Worm (Caenorhabditis elegans) whole organism, L3 larva: ENCODE measurements around the gene F25E5.5.

ENCODE experiments used
- R02D3.7 ChIP-seq: fragments of 150-350 bp; optimal IDR thresholded peaks from 2 replicates; lab custom pipeline; 2014; ENCODE audit warnings: missing biosample characterization, missing genetic modification characterization
- ZK546.5 ChIP-seq: sonication (generic microtip); optimal IDR thresholded peaks from 2 replicates; lab custom pipeline; 2017; ENCODE audit warnings: missing biosample characterization, missing genetic modification characterization
- aly-2 ChIP-seq: fragments of 150-350 bp; optimal IDR thresholded peaks from 2 replicates; lab custom pipeline; 2014; ENCODE audit warnings: missing biosample characterization, missing genetic modification characterization
- ama-1 ChIP-seq: fragments of 150-350 bp; optimal IDR thresholded peaks from 2 replicates; lab custom pipeline; 2018
- ceh-16 ChIP-seq: sonication (generic microtip); optimal IDR thresholded peaks from 2 replicates; lab custom pipeline; 2017; ENCODE audit warnings: missing biosample characterization, missing genetic modification characterization
- ceh-28 ChIP-seq: fragments of 150-350 bp; optimal IDR thresholded peaks from 2 replicates; lab custom pipeline; 2014; ENCODE audit warnings: missing biosample characterization, missing genetic modification reagents, missing genetic modification characterization
- ceh-82 ChIP-seq: fragments of 150-350 bp; optimal IDR thresholded peaks from 2 replicates; lab custom pipeline; 2014; ENCODE audit warnings: missing biosample characterization, missing genetic modification characterization
- ceh-9 ChIP-seq: sonication (generic microtip); optimal IDR thresholded peaks from 2 replicates; lab custom pipeline; 2018; ENCODE audit warnings: missing biosample characterization, missing genetic modification characterization
- egl-27 ChIP-seq: sonication (generic microtip); optimal IDR thresholded peaks from 4 replicates; lab custom pipeline; 2017; ENCODE audit warnings: missing biosample characterization, missing genetic modification reagents, missing genetic modification characterization
- egl-5 ChIP-seq: fragments of 150-350 bp; optimal IDR thresholded peaks from 2 replicates; lab custom pipeline; 2017; ENCODE audit warnings: missing biosample characterization, missing genetic modification reagents, missing genetic modification characterization, inconsistent platforms
- elt-1 ChIP-seq: fragments of 150-350 bp; optimal IDR thresholded peaks from 2 replicates; lab custom pipeline; 2014; ENCODE audit warnings: missing biosample characterization, missing genetic modification characterization
- elt-2 ChIP-seq: sonication (generic microtip); optimal IDR thresholded peaks from 2 replicates; lab custom pipeline; 2016; ENCODE audit warnings: missing genetic modification reagents, mild to moderate bottlenecking, missing genetic modification characterization, missing compliant biosample characterization
- elt-3 ChIP-seq, 3 experiments: fragments of 150-350 bp in 1 of 3; sonication (generic microtip) in 2 of 3; optimal IDR thresholded peaks; 2 replicates in 2 of 3; 4 replicates in 1 of 3; lab custom pipeline; 2014 to 2017; ENCODE audit warnings: missing biosample characterization in 3 of 3, missing genetic modification characterization in 3 of 3
- eor-1 ChIP-seq, 2 experiments: fragments of 150-350 bp; optimal IDR thresholded peaks; 2 replicates each; lab custom pipeline; 2014 to 2018; ENCODE audit warnings: missing biosample characterization in 2 of 2, missing genetic modification characterization in 2 of 2
- fkh-2 ChIP-seq: fragments of 150-350 bp; optimal IDR thresholded peaks from 2 replicates; lab custom pipeline; 2014; ENCODE audit warnings: missing biosample characterization, missing genetic modification reagents, missing genetic modification characterization
- hmg-11 ChIP-seq: sonication (generic microtip); optimal IDR thresholded peaks from 2 replicates; lab custom pipeline; 2016; ENCODE audit warnings: missing genetic modification characterization, missing compliant biosample characterization
- jun-1 ChIP-seq: fragments of 150-350 bp; optimal IDR thresholded peaks from 2 replicates; lab custom pipeline; 2014; ENCODE audit warnings: missing biosample characterization, missing genetic modification reagents, missing genetic modification characterization
- lin-15B ChIP-seq: fragments of 150-350 bp; optimal IDR thresholded peaks from 2 replicates; lab custom pipeline; 2014; ENCODE audit warnings: missing biosample characterization, missing genetic modification characterization
- lin-39 ChIP-seq: fragments of 150-350 bp; optimal IDR thresholded peaks from 2 replicates; lab custom pipeline; 2018; ENCODE audit warnings: missing biosample characterization, missing genetic modification reagents, missing genetic modification characterization
- lsy-12 ChIP-seq: sonication (generic microtip); optimal IDR thresholded peaks from 2 replicates; lab custom pipeline; 2016; ENCODE audit warnings: mild to moderate bottlenecking, missing genetic modification characterization, missing compliant biosample characterization
- mdl-1 ChIP-seq: fragments of 150-350 bp; optimal IDR thresholded peaks from 2 replicates; lab custom pipeline; 2014; ENCODE audit warnings: missing biosample characterization, missing genetic modification characterization
- mml-1 ChIP-seq: fragments of 150-350 bp; sonication (generic microtip); optimal IDR thresholded peaks from 3 replicates; lab custom pipeline; 2014; ENCODE audit warnings: missing biosample characterization, missing genetic modification characterization
- nfya-1 ChIP-seq: sonication (generic microtip); optimal IDR thresholded peaks from 2 replicates; lab custom pipeline; 2017; ENCODE audit warnings: missing genetic modification characterization, mild to moderate bottlenecking, missing compliant biosample characterization, antibody characterized with exemption, moderate library complexity; ENCODE audit not compliant: insufficient read depth
- nhr-11 ChIP-seq: fragments of 150-350 bp; optimal IDR thresholded peaks from 2 replicates; lab custom pipeline; 2014; ENCODE audit warnings: missing biosample characterization, missing genetic modification characterization
- nhr-12 ChIP-seq: fragments of 150-350 bp; optimal IDR thresholded peaks from 2 replicates; lab custom pipeline; 2014; ENCODE audit warnings: missing biosample characterization, missing genetic modification characterization
- nhr-23 ChIP-seq: fragments of 150-350 bp; optimal IDR thresholded peaks from 2 replicates; lab custom pipeline; 2014; ENCODE audit warnings: missing biosample characterization, missing genetic modification reagents, missing genetic modification characterization
- nhr-237 ChIP-seq: fragments of 150-350 bp; optimal IDR thresholded peaks from 2 replicates; lab custom pipeline; 2014; ENCODE audit warnings: missing biosample characterization, missing genetic modification characterization
- nhr-43 ChIP-seq: sonication (generic microtip); optimal IDR thresholded peaks from 2 replicates; lab custom pipeline; 2016; ENCODE audit warnings: mild to moderate bottlenecking, missing genetic modification characterization, missing compliant biosample characterization; ENCODE audit not compliant: poor library complexity, severe bottlenecking
- nhr-67 ChIP-seq: fragments of 150-350 bp; optimal IDR thresholded peaks from 2 replicates; lab custom pipeline; 2014; ENCODE audit warnings: missing biosample characterization, missing genetic modification characterization
- nhr-76 ChIP-seq: fragments of 150-350 bp; sonication (generic microtip); optimal IDR thresholded peaks from 5 replicates; lab custom pipeline; 2014; ENCODE audit warnings: missing biosample characterization, missing genetic modification characterization
- nhr-77 ChIP-seq: fragments of 150-350 bp; optimal IDR thresholded peaks from 2 replicates; lab custom pipeline; 2014; ENCODE audit warnings: missing biosample characterization, missing genetic modification characterization
- pqm-1 ChIP-seq: fragments of 150-350 bp; optimal IDR thresholded peaks from 2 replicates; lab custom pipeline; 2017; ENCODE audit warnings: missing biosample characterization, missing genetic modification characterization, inconsistent platforms
- sea-2 ChIP-seq: fragments of 150-350 bp; sonication (generic microtip); optimal IDR thresholded peaks from 4 replicates; lab custom pipeline; 2014; ENCODE audit warnings: missing biosample characterization, missing genetic modification reagents, missing genetic modification characterization
- skn-1 ChIP-seq: fragments of 150-350 bp; optimal IDR thresholded peaks from 2 replicates; lab custom pipeline; 2014; ENCODE audit warnings: missing biosample characterization, missing genetic modification characterization
- tbx-2 ChIP-seq: sonication (generic microtip); optimal IDR thresholded peaks from 2 replicates; lab custom pipeline; 2016; ENCODE audit warnings: mild to moderate bottlenecking, missing genetic modification characterization, missing compliant biosample characterization
- unc-62 ChIP-seq: fragments of 150-350 bp; sonication (generic microtip); optimal IDR thresholded peaks from 4 replicates; lab custom pipeline; 2014; ENCODE audit warnings: missing biosample characterization, missing genetic modification reagents, missing genetic modification characterization
- zag-1 ChIP-seq: fragments of 150-350 bp; optimal IDR thresholded peaks from 2 replicates; lab custom pipeline; 2014; ENCODE audit warnings: missing biosample characterization, missing genetic modification characterization
- ztf-11 ChIP-seq: fragments of 150-350 bp; optimal IDR thresholded peaks from 2 replicates; lab custom pipeline; 2014; ENCODE audit warnings: missing biosample characterization, missing genetic modification characterization
- ztf-4 ChIP-seq: fragments of 150-350 bp; optimal IDR thresholded peaks from 2 replicates; lab custom pipeline; 2014; ENCODE audit warnings: missing biosample characterization, missing genetic modification characterization

The F25E5.5 gene

ce11 chrV:7446965-7447364 is at the start of gene F25E5.5:
Gene F25E5.5, plus strand, starts transcription at chrV:7447265.
- TF ChIP-seq elt-3 (tag; optimal IDR thresholded peaks at IDR 0.05; lab: Kevin White, UChicago) (no peak), jun-1 (tag; lab: Kevin White, UChicago) (no peak), sea-2 (GFP tag; lab: Kevin White, UChicago) (no peak)

ce11 chrV:7399202-7399601 is 47.9 kb upstream of the F25E5.5 start, which contains the start of gene gst-41:
Gene gst-41, minus strand, starts transcription at chrV:7399302.
- no peak for TF ChIP-seq mml-1 (tag; lab: Kevin White, UChicago)
- TF ChIP-seq jun-1 (tag; lab: Kevin White, UChicago): no peak
- TF ChIP-seq ama-1 (lab: Kevin White, UChicago): no peak
- TF ChIP-seq hmg-11 (tag; lab: Kevin White, UChicago): no peak
- TF ChIP-seq nhr-67 (tag; lab: Kevin White, UChicago): no peak
- TF ChIP-seq sea-2 (GFP tag; lab: Kevin White, UChicago): no peak
- TF ChIP-seq lsy-12 (tag; lab: Kevin White, UChicago): no peak
- no peak for TF ChIP-seq unc-62
- no peak for TF ChIP-seq pqm-1 (tag; lab: Kevin White, UChicago)
- TF ChIP-seq ZK546.5: no peak
- no peak for TF ChIP-seq mdl-1
- TF ChIP-seq, all 47 proteins: peak for 0

ce11 chrV:7400095-7400494 is 47.0 kb upstream of the F25E5.5 start, which contains the start of gene cnc-9:
Gene cnc-9, minus strand, starts transcription at chrV:7400195.
- TF ChIP-seq elt-3 (tag; optimal IDR thresholded peaks at IDR 0.05; lab: Kevin White, UChicago) (no peak), egl-5 (tag; lab: Kevin White, UChicago) (no peak), pqm-1 (tag; lab: Kevin White, UChicago) (no peak), R02D3.7 (tag; lab: Kevin White, UChicago) (no peak), nfya-1 (tag; lab: Kevin White, UChicago) (no peak), zag-1 (tag; lab: Kevin White, UChicago) (no peak), nhr-12 (no peak), sea-2 (GFP tag; lab: Kevin White, UChicago) (no peak), ceh-9 (no peak), nhr-77 (tag; lab: Kevin White, UChicago) (no peak), lin-15B (tag; lab: Kevin White, UChicago) (no peak), ceh-82 (tag; lab: Kevin White, UChicago) (no peak), nhr-67 (tag; lab: Kevin White, UChicago) (no peak), eor-1 (tag; optimal IDR thresholded peaks at IDR 0.05; lab: Kevin White, UChicago) (no peak), nhr-23 (no peak), ceh-16 (tag; lab: Kevin White, UChicago) (no peak)

- TF ChIP-seq egl-27 (tag; lab: Kevin White, UChicago) (no peak), tbx-2 (no peak), R02D3.7 (tag; lab: Kevin White, UChicago) (no peak), nhr-237 (tag; lab: Kevin White, UChicago) (no peak), ama-1 (lab: Kevin White, UChicago) (no peak), ceh-82 (tag; lab: Kevin White, UChicago) (no peak), elt-3 (tag; optimal IDR thresholded peaks at IDR 0.05; lab: Kevin White, UChicago) (no peak), lin-39 (no peak), elt-2 (tag; lab: Kevin White, UChicago) (no peak), ztf-4 (no peak), nhr-77 (tag; lab: Kevin White, UChicago) (no peak), fkh-2 (tag; lab: Kevin White, UChicago) (no peak), nhr-11 (tag; lab: Kevin White, UChicago) (no peak), ceh-28 (tag; lab: Kevin White, UChicago) (no peak), ZK546.5 (no peak), mml-1 (tag; lab: Kevin White, UChicago) (no peak), zag-1 (tag; lab: Kevin White, UChicago) (no peak), nhr-43 (no peak)
These were observed 46.5 kb upstream of the F25E5.5 start, which contains the start of gene srx-60 for ce11 chrV:7400588-7400987. Gene srx-60, plus strand, starts transcription at chrV:7400888.

- TF ChIP-seq zag-1 (tag; lab: Kevin White, UChicago) (no peak), ztf-11 (no peak), aly-2 (tag; lab: Kevin White, UChicago) (no peak), egl-5 (tag; lab: Kevin White, UChicago) (no peak), fkh-2 (tag; lab: Kevin White, UChicago) (no peak), elt-1 (tag; lab: Kevin White, UChicago) (no peak), nhr-76 (tag; lab: Kevin White, UChicago) (no peak), skn-1 (tag; lab: Kevin White, UChicago) (no peak), unc-62 (no peak)
These were observed 44.7 kb upstream of the F25E5.5 start, which contains the start of gene srj-13 for ce11 chrV:7402355-7402754. Gene srj-13, plus strand, starts transcription at chrV:7402655.
